Worm (Caenorhabditis elegans) whole organism, L1 larva: ENCODE measurements around the gene mtss-1.

Experiments
- C16A3.4 ChIP-seq: fragments of 150-350 bp; optimal IDR thresholded peaks from 2 replicates; lab custom pipeline; 2014; ENCODE audit warnings: missing biosample characterization, missing genetic modification characterization
- F16B12.6 ChIP-seq: fragments of 150-350 bp; optimal IDR thresholded peaks from 2 replicates; lab custom pipeline; 2014; ENCODE audit warnings: missing biosample characterization, missing genetic modification characterization
- alr-1 ChIP-seq: fragments of 200-800 bp; sonication (Bioruptor generic); optimal IDR thresholded peaks from 2 replicates; lab custom pipeline; 2018; ENCODE audit warnings: borderline replicate concordance, mild to moderate bottlenecking, missing genetic modification characterization, missing compliant biosample characterization
- aly-2 ChIP-seq: fragments of 150-350 bp; optimal IDR thresholded peaks from 2 replicates; lab custom pipeline; 2014; ENCODE audit warnings: missing biosample characterization, missing genetic modification characterization
- ceh-63 ChIP-seq: fragments of 200-800 bp; sonication (Bioruptor generic); optimal IDR thresholded peaks from 2 replicates; lab custom pipeline; 2018; ENCODE audit warnings: mild to moderate bottlenecking, missing genetic modification characterization, missing compliant biosample characterization
- ceh-8 ChIP-seq: fragments of 200-800 bp; sonication (Bioruptor generic); optimal IDR thresholded peaks from 2 replicates; lab custom pipeline; 2018; ENCODE audit warnings: mild to moderate bottlenecking, missing genetic modification characterization, moderate library complexity, missing compliant biosample characterization
- ceh-88 ChIP-seq: fragments of 200-800 bp; sonication (Bioruptor generic); IDR thresholded peaks from 2 replicates; pipeline ENCODE4 v1.3.6; 2022; ENCODE audit warnings: missing genetic modification characterization, missing compliant biosample characterization
- dpl-1 ChIP-seq, 3 experiments: fragments of 150-350 bp in 2 of 3; sonication (generic microtip) in 1 of 3; optimal IDR thresholded peaks; 2 replicates each; lab custom pipeline; 2014 to 2017; ENCODE audit warnings: missing biosample characterization in 3 of 3, missing genetic modification characterization in 3 of 3, missing genetic modification reagents in 3 of 3
- dsc-1 ChIP-seq: sonication (generic microtip); optimal IDR thresholded peaks from 2 replicates; lab custom pipeline; 2016; ENCODE audit warnings: mild to moderate bottlenecking, missing genetic modification characterization, missing compliant biosample characterization
- efl-1 ChIP-seq, 4 experiments: fragments of 150-350 bp; optimal IDR thresholded peaks in 3 of 4; peaks in 1 of 4; 1 replicate in 1 of 4; 2 replicates in 3 of 4; lab custom pipeline; 2014; ENCODE audit warnings: missing biosample characterization in 2 of 4, missing genetic modification characterization in 2 of 4, missing genetic modification reagents in 2 of 4
- egl-13 ChIP-seq: sonication (generic microtip); optimal IDR thresholded peaks from 2 replicates; lab custom pipeline; 2016; ENCODE audit warnings: missing genotype, missing genetic modification reagents, missing genetic modification characterization, missing compliant biosample characterization
- egl-27 ChIP-seq, 2 experiments: fragments of 150-350 bp in 1 of 2; sonication (generic microtip); optimal IDR thresholded peaks; 3 replicates each; lab custom pipeline; 2017 to 2018; ENCODE audit warnings: missing biosample characterization in 2 of 2, missing genetic modification characterization in 2 of 2, missing genetic modification reagents in 2 of 2
- elt-2 ChIP-seq: sonication (generic microtip); optimal IDR thresholded peaks from 2 replicates; lab custom pipeline; 2016; ENCODE audit warnings: missing genetic modification characterization, mild to moderate bottlenecking, inconsistent platforms, missing compliant biosample characterization, missing genetic modification reagents
- elt-3 ChIP-seq, 6 experiments: fragments of 150-350 bp in 1 of 6; sonication (generic microtip); optimal IDR thresholded peaks; 2 replicates each; lab custom pipeline; 2017 to 2018; ENCODE audit warnings: missing biosample characterization in 6 of 6, missing genetic modification characterization in 6 of 6, inconsistent platforms in 1 of 6
- ets-5 ChIP-seq: fragments of 200-800 bp; sonication (Bioruptor generic); IDR thresholded peaks from 2 replicates; pipeline ENCODE4 v1.3.6; 2022; ENCODE audit warnings: missing genetic modification characterization, missing compliant biosample characterization
- fkh-10 ChIP-seq: sonication (generic microtip); optimal IDR thresholded peaks from 2 replicates; lab custom pipeline; 2017; ENCODE audit warnings: missing biosample characterization, missing genetic modification reagents, missing genetic modification characterization
- fkh-4 ChIP-seq: sonication (generic microtip); optimal IDR thresholded peaks from 2 replicates; lab custom pipeline; 2016; ENCODE audit warnings: missing compliant biosample characterization, missing genetic modification characterization, borderline replicate concordance
- fos-1 ChIP-seq: fragments of 150-350 bp; optimal IDR thresholded peaks from 2 replicates; lab custom pipeline; 2014; ENCODE audit warnings: missing biosample characterization, missing genetic modification characterization
- hlh-17 ChIP-seq: fragments of 200-800 bp; sonication (Bioruptor generic); optimal IDR thresholded peaks from 2 replicates; lab custom pipeline; 2018; ENCODE audit warnings: missing genetic modification characterization, mild to moderate bottlenecking, missing compliant biosample characterization, moderate library complexity, borderline replicate concordance
- irx-1 ChIP-seq: sonication (generic microtip); optimal IDR thresholded peaks from 2 replicates; lab custom pipeline; 2016; ENCODE audit warnings: missing genetic modification characterization, missing compliant biosample characterization
- isw-1 ChIP-seq: fragments of 200-800 bp; sonication (Bioruptor generic); IDR thresholded peaks from 2 replicates; pipeline ENCODE4 v1.3.6; 2022; ENCODE audit warnings: missing genetic modification characterization, missing compliant biosample characterization
- lin-13 ChIP-seq: fragments of 150-350 bp; optimal IDR thresholded peaks from 2 replicates; lab custom pipeline; 2014; ENCODE audit warnings: missing biosample characterization, missing genetic modification reagents, missing genetic modification characterization
- lin-14 ChIP-seq: fragments of 200-800 bp; sonication (Bioruptor generic); optimal IDR thresholded peaks from 2 replicates; lab custom pipeline; 2018; ENCODE audit warnings: mild to moderate bottlenecking, missing genetic modification characterization, moderate library complexity, missing compliant biosample characterization
- lin-39 ChIP-seq: fragments of 150-350 bp; optimal IDR thresholded peaks from 2 replicates; lab custom pipeline; 2014; ENCODE audit warnings: missing biosample characterization, missing genetic modification reagents, missing genetic modification characterization
- mep-1 ChIP-seq: fragments of 150-350 bp; optimal IDR thresholded peaks from 2 replicates; lab custom pipeline; 2014; ENCODE audit warnings: missing biosample characterization, missing genetic modification characterization
- nhr-11 ChIP-seq: fragments of 150-350 bp; optimal IDR thresholded peaks from 2 replicates; lab custom pipeline; 2014; ENCODE audit warnings: missing biosample characterization, missing genetic modification characterization
- nhr-12 ChIP-seq: sonication (generic microtip); optimal IDR thresholded peaks from 2 replicates; lab custom pipeline; 2017; ENCODE audit warnings: missing biosample characterization, missing genetic modification characterization
- nhr-237 ChIP-seq: fragments of 150-350 bp; optimal IDR thresholded peaks from 2 replicates; lab custom pipeline; 2014; ENCODE audit warnings: missing biosample characterization, missing genetic modification characterization
- nhr-71 ChIP-seq: sonication (generic microtip); optimal IDR thresholded peaks from 2 replicates; lab custom pipeline; 2016; ENCODE audit warnings: mild to moderate bottlenecking, missing genetic modification characterization, moderate library complexity, missing compliant biosample characterization
- nhr-77 ChIP-seq: fragments of 150-350 bp; optimal IDR thresholded peaks from 2 replicates; lab custom pipeline; 2014; ENCODE audit warnings: missing biosample characterization, missing genetic modification characterization
- nhr-84 ChIP-seq: sonication (generic microtip); optimal IDR thresholded peaks from 2 replicates; lab custom pipeline; 2017; ENCODE audit warnings: missing biosample characterization, missing genetic modification characterization
- nhr-85 ChIP-seq: sonication (generic microtip); peaks from one replicate; lab custom pipeline; 2016; ENCODE audit warnings: missing genetic modification characterization, inconsistent platforms, missing compliant biosample characterization
- pqm-1 ChIP-seq: sonication (generic microtip); optimal IDR thresholded peaks from 3 replicates; lab custom pipeline; 2017; ENCODE audit warnings: missing biosample characterization, missing genetic modification characterization
- rnt-1 ChIP-seq: sonication (generic microtip); optimal IDR thresholded peaks from 2 replicates; lab custom pipeline; 2016; ENCODE audit warnings: mild to moderate bottlenecking, missing genetic modification characterization, moderate library complexity, missing compliant biosample characterization
- skn-1 ChIP-seq: fragments of 150-350 bp; optimal IDR thresholded peaks from 2 replicates; lab custom pipeline; 2014; ENCODE audit warnings: missing biosample characterization, missing genetic modification characterization
- snu-23 ChIP-seq: sonication (generic microtip); optimal IDR thresholded peaks from 2 replicates; lab custom pipeline; 2016; ENCODE audit warnings: missing genetic modification characterization, missing compliant biosample characterization
- sox-4 ChIP-seq: sonication (generic microtip); optimal IDR thresholded peaks from 2 replicates; lab custom pipeline; 2016; ENCODE audit warnings: missing genetic modification characterization, missing compliant biosample characterization
- sptf-1 ChIP-seq: fragments of 150-350 bp; optimal IDR thresholded peaks from 2 replicates; lab custom pipeline; 2014; ENCODE audit warnings: missing biosample characterization, missing genetic modification characterization
- sup-37 ChIP-seq: fragments of 200-800 bp; sonication (Bioruptor generic); optimal IDR thresholded peaks from 2 replicates; lab custom pipeline; 2018; ENCODE audit warnings: mild to moderate bottlenecking, missing genetic modification characterization, missing compliant biosample characterization
- swsn-7 ChIP-seq: sonication (generic microtip); optimal IDR thresholded peaks from 2 replicates; lab custom pipeline; 2016; ENCODE audit warnings: missing genetic modification characterization, missing compliant biosample characterization
- tbx-2 ChIP-seq: sonication (generic microtip); optimal IDR thresholded peaks from 2 replicates; lab custom pipeline; 2016; ENCODE audit warnings: missing genetic modification characterization, missing compliant biosample characterization
- tlp-1 ChIP-seq: fragments of 150-350 bp; optimal IDR thresholded peaks from 2 replicates; lab custom pipeline; 2014; ENCODE audit warnings: missing biosample characterization, missing genetic modification characterization
- unc-30 ChIP-seq: sonication (generic microtip); optimal IDR thresholded peaks from 2 replicates; lab custom pipeline; 2017; ENCODE audit warnings: missing biosample characterization, missing genetic modification characterization
- unc-62 ChIP-seq: fragments of 150-350 bp; optimal IDR thresholded peaks from 2 replicates; lab custom pipeline; 2014; ENCODE audit warnings: missing biosample characterization, missing genetic modification reagents, missing genetic modification characterization
- unc-86 ChIP-seq: sonication (generic microtip); optimal IDR thresholded peaks from 2 replicates; lab custom pipeline; 2016; ENCODE audit warnings: missing genetic modification characterization, missing compliant biosample characterization
- unc-98 ChIP-seq: fragments of 200-800 bp; sonication (Bioruptor generic); IDR thresholded peaks from 2 replicates; pipeline ENCODE4 v1.3.6; 2022; ENCODE audit warnings: missing genetic modification characterization, missing compliant biosample characterization
- vab-15 ChIP-seq: sonication (generic microtip); optimal IDR thresholded peaks from 2 replicates; lab custom pipeline; 2017; ENCODE audit warnings: missing genotype, mild to moderate bottlenecking, missing genetic modification characterization, missing compliant biosample characterization
- zip-4 ChIP-seq: fragments of 200-800 bp; sonication (Bioruptor generic); optimal IDR thresholded peaks from 2 replicates; lab custom pipeline; 2018; ENCODE audit warnings: mild to moderate bottlenecking, missing genetic modification characterization, moderate library complexity, missing compliant biosample characterization
- ztf-4 ChIP-seq: fragments of 150-350 bp; optimal IDR thresholded peaks from 2 replicates; lab custom pipeline; 2014; ENCODE audit warnings: missing biosample characterization, missing genetic modification characterization

mtss-1 gene

DNA sequence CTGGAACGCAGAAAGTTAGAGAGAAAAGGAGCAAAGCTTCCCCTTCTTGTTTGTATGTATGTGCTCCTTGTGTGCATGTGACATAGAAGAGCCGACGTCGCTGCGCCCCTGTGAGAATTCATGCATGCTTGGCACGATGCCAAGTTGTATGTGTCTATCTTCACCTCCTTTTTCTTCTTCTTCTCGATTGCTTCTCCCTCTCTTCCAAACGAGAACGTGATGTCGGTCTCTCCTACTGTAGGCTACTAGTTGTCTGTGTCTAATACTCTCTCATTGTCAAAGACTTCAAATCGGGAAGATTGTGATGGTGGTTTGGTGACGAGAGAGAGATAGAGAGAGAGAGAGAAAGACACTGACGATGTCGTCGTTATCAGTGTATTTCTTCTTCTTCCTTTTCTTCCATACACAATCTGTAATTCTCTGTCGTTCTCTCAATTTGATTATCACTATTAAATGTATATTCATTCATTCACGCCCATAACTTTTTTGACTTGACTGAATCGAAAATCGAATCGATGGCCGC lies 29.2 kb downstream of the mtss-1 start (continued):
- no peak for TF ChIP-seq ceh-88 (GFP tag; lab: Robert Waterston, UW)
- TF ChIP-seq alr-1, result no peak
- peak; percentile 95 for TF ChIP-seq nhr-71 (tag; lab: Kevin White, UChicago)
- TF ChIP-seq ets-5 (GFP tag; lab: Robert Waterston, UW), result no peak
- TF ChIP-seq nhr-237, result no peak
- peak; percentile 78 for TF ChIP-seq ztf-4 (tag; lab: Kevin White, UChicago)
- peak; percentile 73 for TF ChIP-seq sox-4
- TF ChIP-seq dsc-1 (tag; lab: Kevin White, UChicago), result peak; percentile 91
- peak; percentile 52 for TF ChIP-seq isw-1 (GFP tag; lab: Robert Waterston, UW)
- TF ChIP-seq fkh-4 (tag; lab: Kevin White, UChicago), result peak; percentile 11
- TF ChIP-seq sup-37 (GFP tag; lab: Kevin White, UChicago), result peak; percentile 38
- TF ChIP-seq nhr-11 (tag; lab: Kevin White, UChicago), result peak; percentile 76
- peak in 5 of 6 experiments; percentile 2 to 87 (median 69) for TF ChIP-seq elt-3 (tag; optimal IDR thresholded peaks at IDR 0.05; lab: Kevin White, UChicago)
- TF ChIP-seq lin-14, result peak; percentile 98
- peak; percentile 47 for TF ChIP-seq rnt-1 (tag; lab: Kevin White, UChicago)
- TF ChIP-seq nhr-12 (tag; lab: Kevin White, UChicago), result no peak
- no peak for TF ChIP-seq nhr-84 (tag; lab: Kevin White, UChicago)
- peak; percentile 86 for TF ChIP-seq fkh-10 (GFP tag; lab: Kevin White, UChicago)
- TF ChIP-seq mep-1 (tag; lab: Kevin White, UChicago), result peak; percentile 84
- peak; percentile 91 for TF ChIP-seq elt-2 (tag; lab: Kevin White, UChicago)
- TF ChIP-seq pqm-1 (tag; lab: Kevin White, UChicago), result no peak
- peak; percentile 25 for TF ChIP-seq vab-15 (tag; lab: Kevin White, UChicago)
- TF ChIP-seq zip-4 (GFP tag; lab: Kevin White, UChicago), result peak; percentile 35
- no peak for TF ChIP-seq sptf-1 (tag; lab: Kevin White, UChicago)
- TF ChIP-seq lin-39 (tag; lab: Kevin White, UChicago), result no peak
- TF ChIP-seq ceh-8 (GFP tag; lab: Kevin White, UChicago), result peak; percentile 28
- no peak for TF ChIP-seq tlp-1 (tag; lab: Kevin White, UChicago)
- peak; percentile 82 for TF ChIP-seq C16A3.4 (tag; lab: Kevin White, UChicago)
- no peak for TF ChIP-seq hlh-17 (GFP tag; lab: Kevin White, UChicago)
- no peak for TF ChIP-seq F16B12.6 (tag; lab: Kevin White, UChicago)
- TF ChIP-seq ceh-63 (GFP tag; lab: Kevin White, UChicago), result no peak
- peak; percentile 61 for TF ChIP-seq nhr-77 (tag; lab: Kevin White, UChicago)
- TF ChIP-seq unc-98 (GFP tag; lab: Robert Waterston, UW), result no peak
- peak; percentile 68 for TF ChIP-seq irx-1 (tag; lab: Kevin White, UChicago)
- TF ChIP-seq aly-2 (tag; lab: Kevin White, UChicago), result no peak

DNA sequence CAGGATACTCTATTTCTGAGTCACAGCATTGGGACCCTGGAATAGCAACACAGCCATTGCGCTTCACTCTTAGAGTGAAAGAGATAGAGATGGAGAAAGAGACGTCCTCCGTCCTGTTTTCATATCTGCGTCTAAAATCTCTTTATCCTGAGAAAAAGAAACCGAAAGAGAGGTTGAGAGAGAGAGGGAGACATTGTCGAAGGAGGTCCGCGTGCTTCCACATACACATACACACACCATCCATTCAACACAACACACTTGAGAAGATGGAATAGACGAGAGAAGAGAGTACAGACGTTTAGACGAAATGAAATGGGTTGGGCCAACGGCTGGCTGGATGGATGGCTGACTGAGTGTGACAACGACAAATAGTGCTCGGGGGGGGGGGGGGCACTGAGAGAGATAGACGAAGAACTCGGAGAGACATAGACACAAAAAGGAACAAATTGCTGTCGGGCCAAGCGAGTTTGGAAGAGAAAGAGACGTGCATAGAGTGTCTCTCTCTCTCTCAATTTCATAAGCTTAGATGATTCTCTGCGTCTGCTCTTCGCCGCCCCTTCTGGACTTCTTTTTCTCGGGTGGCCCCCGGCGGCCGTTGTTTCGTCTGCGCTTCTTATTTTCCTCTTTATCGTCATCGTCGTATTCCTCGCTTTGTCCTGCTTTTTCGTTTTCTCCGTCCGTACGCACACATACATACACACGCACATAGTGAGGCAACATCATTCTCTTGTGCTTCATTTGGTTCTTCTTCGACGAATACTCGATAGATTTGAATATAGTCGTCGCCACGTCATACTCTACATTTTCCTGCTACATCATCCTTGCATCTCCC lies 32.1 kb downstream of the mtss-1 start, which contains the start of gene F54F2.6:
F54F2.6 (minus strand) TSS at position 738 of the 832 bp plus-strand sequence.
- TF ChIP-seq unc-62 (GFP tag; lab: Kevin White, UChicago), result peak; percentile 69
- peak; percentile 89 for TF ChIP-seq ztf-4 (tag; lab: Kevin White, UChicago)
- peak; percentile 59 for TF ChIP-seq sox-4
- TF ChIP-seq tbx-2 (tag; lab: Kevin White, UChicago), result peak; percentile 97
- peak; percentile 92 for TF ChIP-seq fos-1 (tag; lab: Kevin White, UChicago)
- no peak for TF ChIP-seq ceh-63 (GFP tag; lab: Kevin White, UChicago)
- TF ChIP-seq nhr-237, result no peak
- TF ChIP-seq nhr-85 (tag; lab: Kevin White, UChicago), result peak; percentile 97
- TF ChIP-seq unc-86 (tag; lab: Kevin White, UChicago), result peak; percentile 98
- peak; percentile 20 for TF ChIP-seq unc-30 (tag; lab: Kevin White, UChicago)
- peak; percentile 90 for TF ChIP-seq snu-23 (GFP tag; lab: Kevin White, UChicago)
- peak; percentile 90 for TF ChIP-seq lin-13 (GFP tag; lab: Kevin White, UChicago)
- peak; percentile 85 to 94 for TF ChIP-seq egl-27 (tag; optimal IDR thresholded peaks at IDR 0.05; lab: Kevin White, UChicago)
- TF ChIP-seq efl-1 (optimal IDR thresholded peaks at IDR 0.05; lab: Kevin White, UChicago), result peak; percentile 73 to 79
- peak; percentile 22 to 95 for TF ChIP-seq efl-1 (GFP tag; optimal IDR thresholded peaks at IDR 0.05 in 1 of 2; lab: Kevin White, UChicago)
- TF ChIP-seq swsn-7 (tag; lab: Kevin White, UChicago), result peak; percentile 94
- TF ChIP-seq dpl-1 (GFP tag; optimal IDR thresholded peaks at IDR 0.05; lab: Kevin White, UChicago), result peak; percentile 26 to 60 (median 51)
- TF ChIP-seq egl-13, result peak; percentile 93
- peak; percentile 86 for TF ChIP-seq rnt-1 (tag; lab: Kevin White, UChicago)
- no peak for TF ChIP-seq skn-1 (tag; lab: Kevin White, UChicago)
